Worm (Caenorhabditis elegans): ENCODE data around the gene hlh-3.

hlh-3 gene

ce11 chrII:9117789-9118242 is 31.4 kb downstream of the hlh-3 start:
- TF ChIP-seq ref-1 (GFP tag; conservative IDR thresholded peaks at IDR 0.05) (no peak), T22C8.4 (GFP tag; IDR thresholded peaks at IDR 0.05) (no peak), ztf-23 (GFP tag; IDR thresholded peaks at IDR 0.05) (no peak), cog-1 (tag; optimal IDR thresholded peaks at IDR 0.05) (no peak), tab-1 (GFP tag; IDR thresholded peaks at IDR 0.05) (no peak), ztf-29 (GFP tag; IDR thresholded peaks at IDR 0.05) (no peak)

DNA sequence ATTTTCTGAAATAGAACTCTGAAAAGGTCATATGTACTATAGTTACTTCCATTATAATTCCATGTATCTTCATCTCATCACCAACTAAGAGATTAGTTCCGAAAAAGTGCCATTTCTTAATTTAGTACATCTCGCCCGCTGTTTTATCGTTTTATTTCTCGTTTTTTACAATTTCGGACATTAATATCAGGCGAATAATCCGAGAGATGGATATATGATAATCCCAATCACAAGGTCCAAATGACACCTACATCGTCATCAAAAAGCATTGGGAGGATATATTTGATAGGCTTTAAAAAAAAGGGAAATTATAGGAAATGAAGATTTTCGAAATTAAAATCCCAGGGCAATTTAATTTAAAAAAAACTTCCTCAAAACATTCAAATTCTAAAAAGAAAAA is 33.9 kb downstream of the hlh-3 start:
- no peak for TF ChIP-seq T22C8.4 (GFP tag; IDR thresholded peaks at IDR 0.05)
- no peak for TF ChIP-seq ztf-23 (GFP tag; IDR thresholded peaks at IDR 0.05)
- no peak for TF ChIP-seq flt-1 (GFP tag; IDR thresholded peaks at IDR 0.05)
- no peak for TF ChIP-seq klf-2 (GFP tag; conservative IDR thresholded peaks at IDR 0.05)

DNA sequence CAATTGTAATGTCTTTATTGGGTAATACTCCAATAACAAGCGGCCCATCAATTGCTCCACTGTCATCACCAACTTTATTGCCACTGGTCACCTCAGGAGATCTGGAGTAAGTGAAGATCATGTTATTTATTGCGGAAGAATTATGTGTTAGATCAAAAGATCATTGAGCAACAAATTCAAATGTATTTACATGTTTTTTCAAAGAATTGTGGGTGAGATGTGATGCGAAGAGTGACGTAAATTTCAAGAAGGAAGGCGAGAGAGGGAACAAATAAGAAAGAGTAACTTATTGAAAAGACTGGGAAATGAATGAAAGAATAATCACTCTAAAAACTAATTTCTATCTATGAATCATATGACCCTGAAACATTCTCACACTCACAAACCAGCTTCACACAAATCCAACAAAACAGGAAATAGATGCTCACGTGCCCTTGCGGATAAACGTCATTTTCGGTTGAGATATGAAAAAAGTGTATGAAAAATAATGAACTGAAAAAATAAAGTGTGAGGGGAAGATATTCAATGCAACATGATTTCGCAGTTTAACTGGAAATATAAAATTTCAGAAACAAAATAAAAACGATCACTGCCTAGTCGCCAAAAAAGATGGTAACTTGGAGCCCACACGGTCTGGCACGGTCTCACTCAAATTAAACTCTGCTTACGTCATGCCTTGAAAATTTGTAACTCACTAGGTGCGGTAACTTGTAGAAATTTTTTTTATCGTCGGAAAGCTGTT is 34.6 kb downstream of the hlh-3 start:
- TF ChIP-seq med-1 (GFP tag; optimal IDR thresholded peaks at IDR 0.05; ENCODE audit: insufficient read depth) (no peak), flt-1 (GFP tag; IDR thresholded peaks at IDR 0.05) (no peak), tab-1 (GFP tag; IDR thresholded peaks at IDR 0.05) (no peak), ztf-23 (GFP tag; IDR thresholded peaks at IDR 0.05) (no peak), T22C8.4 (GFP tag; IDR thresholded peaks at IDR 0.05) (no peak), ztf-29 (GFP tag; IDR thresholded peaks at IDR 0.05) (no peak), klf-2 (GFP tag; conservative IDR thresholded peaks at IDR 0.05) (no peak), cog-1 (tag; optimal IDR thresholded peaks at IDR 0.05) (no peak), ref-1 (GFP tag; conservative IDR thresholded peaks at IDR 0.05) (no peak)

DNA sequence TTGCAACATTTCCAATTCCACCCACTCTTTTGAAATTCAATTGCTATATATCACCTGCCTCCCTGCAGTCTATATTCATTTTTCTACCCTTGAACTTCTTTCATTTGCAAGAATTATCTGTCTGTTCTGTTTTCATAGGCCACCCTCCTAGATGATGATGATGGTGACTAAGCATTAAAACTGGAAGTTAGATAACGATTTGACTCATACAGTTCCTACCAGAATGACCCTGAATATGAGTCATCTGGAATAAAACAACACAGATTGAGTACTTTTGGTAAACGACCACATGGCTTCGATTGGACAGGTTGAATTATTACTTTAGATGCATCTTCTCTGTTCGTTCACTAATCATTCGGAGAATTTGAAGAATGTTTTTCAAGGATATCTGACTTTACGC is 37.9 kb downstream of the hlh-3 start:
- no peak for TF ChIP-seq ztf-29 (GFP tag; IDR thresholded peaks at IDR 0.05)

ce11 chrII:9125007-9125406 is 38.6 kb downstream of the hlh-3 start:
- TF ChIP-seq med-1 (GFP tag; optimal IDR thresholded peaks at IDR 0.05; ENCODE audit: insufficient read depth), result no peak
- no peak for TF ChIP-seq flt-1 (GFP tag; IDR thresholded peaks at IDR 0.05)
- TF ChIP-seq ztf-23 (GFP tag; IDR thresholded peaks at IDR 0.05), result no peak
- TF ChIP-seq ztf-29 (GFP tag; IDR thresholded peaks at IDR 0.05), result no peak
- TF ChIP-seq klf-2 (GFP tag; conservative IDR thresholded peaks at IDR 0.05), result no peak
- no peak for TF ChIP-seq tab-1 (GFP tag; IDR thresholded peaks at IDR 0.05)
- no peak for TF ChIP-seq T22C8.4 (GFP tag; IDR thresholded peaks at IDR 0.05)
- TF ChIP-seq ref-1 (GFP tag; conservative IDR thresholded peaks at IDR 0.05), result no peak
- no peak for TF ChIP-seq cog-1 (tag; optimal IDR thresholded peaks at IDR 0.05)

- no peak for TF ChIP-seq ztf-29 (GFP tag; IDR thresholded peaks at IDR 0.05)
- TF ChIP-seq ztf-23 (GFP tag; IDR thresholded peaks at IDR 0.05), result no peak
- TF ChIP-seq med-1 (GFP tag; optimal IDR thresholded peaks at IDR 0.05; ENCODE audit: insufficient read depth), result no peak
- no peak for TF ChIP-seq T22C8.4 (GFP tag; IDR thresholded peaks at IDR 0.05)
- no peak for TF ChIP-seq flt-1 (GFP tag; IDR thresholded peaks at IDR 0.05)
- no peak for TF ChIP-seq klf-2 (GFP tag; conservative IDR thresholded peaks at IDR 0.05)
- TF ChIP-seq tab-1 (GFP tag; IDR thresholded peaks at IDR 0.05), result no peak
- TF ChIP-seq cog-1 (tag; optimal IDR thresholded peaks at IDR 0.05), result no peak
- no peak for TF ChIP-seq ref-1 (GFP tag; conservative IDR thresholded peaks at IDR 0.05)
These were observed 40.6 kb downstream of the hlh-3 start for ce11 chrII:9126965-9127364.

DNA sequence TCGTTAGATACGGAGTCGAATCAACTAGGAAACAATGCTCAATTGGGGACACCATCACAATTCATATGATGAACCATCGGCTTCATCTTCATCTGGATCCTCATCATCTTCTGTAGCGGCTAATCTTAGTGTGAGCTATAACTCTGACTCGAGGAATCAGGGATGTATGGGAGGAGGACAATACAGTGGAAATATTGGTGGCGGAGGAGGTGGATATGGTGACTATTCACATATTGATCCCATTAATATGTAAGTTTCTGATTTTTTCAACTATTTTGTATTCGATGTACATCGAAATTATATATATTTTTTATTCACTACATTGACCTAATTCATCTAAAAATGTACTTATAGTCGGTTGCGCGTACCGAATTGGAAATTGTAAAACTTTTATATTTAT is 41.0 kb downstream of the hlh-3 start:
- TF ChIP-seq ztf-29 (GFP tag; IDR thresholded peaks at IDR 0.05), result no peak
- no peak for TF ChIP-seq ref-1 (GFP tag; conservative IDR thresholded peaks at IDR 0.05)
- no peak for TF ChIP-seq klf-2 (GFP tag; conservative IDR thresholded peaks at IDR 0.05)
- TF ChIP-seq flt-1 (GFP tag; IDR thresholded peaks at IDR 0.05), result no peak
- TF ChIP-seq cog-1 (tag; optimal IDR thresholded peaks at IDR 0.05), result no peak
- TF ChIP-seq med-1 (GFP tag; optimal IDR thresholded peaks at IDR 0.05; ENCODE audit: insufficient read depth), result no peak
- TF ChIP-seq T22C8.4 (GFP tag; IDR thresholded peaks at IDR 0.05), result no peak
- TF ChIP-seq tab-1 (GFP tag; IDR thresholded peaks at IDR 0.05), result no peak
- TF ChIP-seq ztf-23 (GFP tag; IDR thresholded peaks at IDR 0.05), result no peak

- TF ChIP-seq T22C8.4 (GFP tag; IDR thresholded peaks at IDR 0.05) (no peak), med-1 (GFP tag; optimal IDR thresholded peaks at IDR 0.05; ENCODE audit: insufficient read depth) (no peak), cog-1 (tag; optimal IDR thresholded peaks at IDR 0.05) (no peak)
These were observed 41.7 kb downstream of the hlh-3 start for ce11 chrII:9128132-9128531.

- TF ChIP-seq T22C8.4 (GFP tag; IDR thresholded peaks at IDR 0.05) (no peak), cog-1 (tag; optimal IDR thresholded peaks at IDR 0.05) (no peak), flt-1 (GFP tag; IDR thresholded peaks at IDR 0.05) (no peak), ref-1 (GFP tag; conservative IDR thresholded peaks at IDR 0.05) (no peak), ztf-29 (GFP tag; IDR thresholded peaks at IDR 0.05) (no peak), ztf-23 (GFP tag; IDR thresholded peaks at IDR 0.05) (no peak), klf-2 (GFP tag; conservative IDR thresholded peaks at IDR 0.05) (no peak), med-1 (GFP tag; optimal IDR thresholded peaks at IDR 0.05; ENCODE audit: insufficient read depth) (no peak), tab-1 (GFP tag; IDR thresholded peaks at IDR 0.05) (no peak)
These were observed 43.9 kb downstream of the hlh-3 start for ce11 chrII:9130339-9130738.

ce11 chrII:9131363-9131762 is 45.0 kb downstream of the hlh-3 start, which contains the start of gene C16D2.1:
Gene C16D2.1 (plus strand): TSS chrII:9131663.
- no peak for TF ChIP-seq T22C8.4 (GFP tag; IDR thresholded peaks at IDR 0.05)
- no peak for TF ChIP-seq ref-1 (GFP tag; conservative IDR thresholded peaks at IDR 0.05)
- no peak for TF ChIP-seq tab-1 (GFP tag; IDR thresholded peaks at IDR 0.05)
- no peak for TF ChIP-seq klf-2 (GFP tag; conservative IDR thresholded peaks at IDR 0.05)
- TF ChIP-seq ztf-23 (GFP tag; IDR thresholded peaks at IDR 0.05), result no peak
- no peak for TF ChIP-seq med-1 (GFP tag; optimal IDR thresholded peaks at IDR 0.05; ENCODE audit: insufficient read depth)
